Worm (Caenorhabditis elegans) whole organism, L4 larva: ENCODE data around the gene C50F4.10.

Source experiments
- D1046.2 ChIP-seq: fragments of 200-800 bp; sonication (Bioruptor generic); IDR thresholded peaks from 2 replicates; pipeline ENCODE4 v1.3.6; 2022; ENCODE audit warnings: missing genetic modification characterization, missing compliant biosample characterization
- F10B5.3 ChIP-seq: sonication (generic microtip); optimal IDR thresholded peaks from 2 replicates; lab custom pipeline; 2016; ENCODE audit warnings: mild to moderate bottlenecking, missing genetic modification characterization, missing compliant biosample characterization
- T20F7.1 ChIP-seq: fragments of 200-800 bp; sonication (Bioruptor generic); optimal IDR thresholded peaks from 2 replicates; lab custom pipeline; 2018; ENCODE audit warnings: mild to moderate bottlenecking, missing genetic modification characterization, missing compliant biosample characterization
- Y5F2A.4 ChIP-seq: fragments of 200-800 bp; sonication (Bioruptor generic); optimal IDR thresholded peaks from 2 replicates; lab custom pipeline; 2018; ENCODE audit warnings: mild to moderate bottlenecking, missing genetic modification characterization, missing compliant biosample characterization
- aly-2 ChIP-seq: sonication (generic microtip); optimal IDR thresholded peaks from 2 replicates; lab custom pipeline; 2018; ENCODE audit warnings: missing biosample characterization, missing genetic modification characterization
- ama-1 ChIP-seq: fragments of 150-350 bp; optimal IDR thresholded peaks from 2 replicates; lab custom pipeline; 2014; ENCODE audit warnings: inconsistent platforms, mixed read lengths
- ceh-28 ChIP-seq: fragments of 150-350 bp; optimal IDR thresholded peaks from 2 replicates; lab custom pipeline; 2014; ENCODE audit warnings: missing biosample characterization, missing genetic modification reagents, missing genetic modification characterization
- ceh-44 ChIP-seq: fragments of 200-800 bp; sonication (Bioruptor generic); IDR thresholded peaks from 2 replicates; pipeline ENCODE4 v1.3.6; 2022; ENCODE audit warnings: missing genetic modification reagents, missing genetic modification characterization, missing compliant biosample characterization
- ceh-62 ChIP-seq: sonication (generic microtip); optimal IDR thresholded peaks from 2 replicates; lab custom pipeline; 2017; ENCODE audit warnings: missing biosample characterization, missing genetic modification characterization
- cey-2 ChIP-seq: sonication (generic microtip); optimal IDR thresholded peaks from 3 replicates; lab custom pipeline; 2017; ENCODE audit warnings: missing genetic modification characterization, mild to moderate bottlenecking, missing compliant biosample characterization, antibody characterized with exemption, borderline replicate concordance; ENCODE audit not compliant: insufficient read depth
- daf-19 ChIP-seq: fragments of 200-800 bp; sonication (Bioruptor generic); conservative IDR thresholded peaks from 2 replicates; pipeline ENCODE4 v1.3.6; 2022; ENCODE audit warnings: missing genetic modification characterization, missing compliant biosample characterization
- daf-8 ChIP-seq: fragments of 200-800 bp; sonication (Bioruptor generic); IDR thresholded peaks from 2 replicates; pipeline ENCODE4 v1.3.6; 2022; ENCODE audit warnings: missing genetic modification characterization, missing compliant biosample characterization
- dmd-6 ChIP-seq: fragments of 200-800 bp; sonication (Bioruptor generic); IDR thresholded peaks from 2 replicates; pipeline ENCODE4 v1.3.6; 2022; ENCODE audit warnings: missing genetic modification reagents, missing genetic modification characterization, missing compliant biosample characterization
- dmd-8 ChIP-seq: fragments of 200-800 bp; sonication (Bioruptor generic); IDR thresholded peaks from 2 replicates; pipeline ENCODE4 v1.3.6; 2022; ENCODE audit warnings: missing genetic modification characterization, missing compliant biosample characterization
- egl-27 ChIP-seq: sonication (generic microtip); optimal IDR thresholded peaks from 3 replicates; lab custom pipeline; 2017; ENCODE audit warnings: missing biosample characterization, missing genetic modification reagents, missing genetic modification characterization
- gei-8 ChIP-seq: fragments of 200-800 bp; sonication (Bioruptor generic); optimal IDR thresholded peaks from 2 replicates; lab custom pipeline; 2018; ENCODE audit warnings: mild to moderate bottlenecking, missing genetic modification characterization, missing compliant biosample characterization
- jun-1 ChIP-seq: fragments of 150-350 bp; optimal IDR thresholded peaks from 2 replicates; lab custom pipeline; 2014; ENCODE audit warnings: missing biosample characterization, missing genetic modification reagents, missing genetic modification characterization
- lim-7 ChIP-seq: fragments of 200-800 bp; sonication (Bioruptor generic); IDR thresholded peaks from 2 replicates; pipeline ENCODE4 v1.3.6; 2022; ENCODE audit warnings: missing genetic modification characterization, missing compliant biosample characterization
- lin-13 ChIP-seq: fragments of 150-350 bp; optimal IDR thresholded peaks from 2 replicates; lab custom pipeline; 2014; ENCODE audit warnings: missing biosample characterization, missing genetic modification reagents, missing genetic modification characterization
- lin-38 ChIP-seq: fragments of 200-800 bp; sonication (Bioruptor generic); IDR thresholded peaks from 2 replicates; pipeline ENCODE4 v1.3.6; 2022; ENCODE audit warnings: missing genetic modification reagents, missing genetic modification characterization, missing compliant biosample characterization
- lin-39 ChIP-seq: fragments of 150-350 bp; optimal IDR thresholded peaks from 2 replicates; lab custom pipeline; 2014; ENCODE audit warnings: missing biosample characterization, missing genetic modification reagents, missing genetic modification characterization
- lir-3 ChIP-seq: sonication (generic microtip); optimal IDR thresholded peaks from 2 replicates; lab custom pipeline; 2016; ENCODE audit warnings: mild to moderate bottlenecking, missing genetic modification characterization, missing compliant biosample characterization
- lsy-2 ChIP-seq, 2 experiments: fragments of 150-350 bp in 1 of 2; sonication (generic microtip) in 1 of 2; optimal IDR thresholded peaks; 2 replicates each; lab custom pipeline; 2014 to 2017; ENCODE audit warnings: missing biosample characterization in 2 of 2, missing genetic modification characterization in 2 of 2
- mep-1 ChIP-seq: fragments of 150-350 bp; sonication (generic microtip); optimal IDR thresholded peaks from 3 replicates; lab custom pipeline; 2014; ENCODE audit warnings: missing biosample characterization, missing genetic modification characterization
- mxl-3 ChIP-seq: fragments of 200-800 bp; sonication (Bioruptor generic); optimal IDR thresholded peaks from 2 replicates; lab custom pipeline; 2018; ENCODE audit warnings: mild to moderate bottlenecking, missing genetic modification characterization, missing compliant biosample characterization
- nhr-11 ChIP-seq: fragments of 150-350 bp; optimal IDR thresholded peaks from 2 replicates; lab custom pipeline; 2014; ENCODE audit warnings: missing biosample characterization, missing genetic modification characterization
- nhr-111 ChIP-seq: fragments of 200-800 bp; sonication (Bioruptor generic); optimal IDR thresholded peaks from 2 replicates; lab custom pipeline; 2018; ENCODE audit warnings: mild to moderate bottlenecking, missing genetic modification characterization, missing compliant biosample characterization
- nhr-41 ChIP-seq: fragments of 200-800 bp; sonication (Bioruptor generic); IDR thresholded peaks from 2 replicates; pipeline ENCODE4 v1.3.6; 2022; ENCODE audit warnings: missing genetic modification reagents, missing genetic modification characterization, missing compliant biosample characterization
- nhr-42 ChIP-seq: fragments of 200-800 bp; sonication (Bioruptor generic); IDR thresholded peaks from 2 replicates; pipeline ENCODE4 v1.3.6; 2022; ENCODE audit warnings: missing genetic modification characterization, missing compliant biosample characterization
- nhr-77 ChIP-seq: fragments of 150-350 bp; optimal IDR thresholded peaks from 2 replicates; lab custom pipeline; 2014; ENCODE audit warnings: missing biosample characterization, missing genetic modification characterization
- php-3 ChIP-seq: fragments of 200-800 bp; sonication (Bioruptor generic); IDR thresholded peaks from 2 replicates; pipeline ENCODE4 v1.3.6; 2022; ENCODE audit warnings: missing genetic modification reagents, missing genetic modification characterization, missing compliant biosample characterization
- rbr-2 ChIP-seq: sonication (generic microtip); optimal IDR thresholded peaks from 2 replicates; lab custom pipeline; 2016; ENCODE audit warnings: missing genotype, missing genetic modification characterization, missing compliant biosample characterization
- snpc-1.2 ChIP-seq: fragments of 200-800 bp; sonication (Bioruptor generic); IDR thresholded peaks from 2 replicates; pipeline ENCODE4 v1.3.6; 2022; ENCODE audit warnings: missing genetic modification reagents, missing genetic modification characterization, missing compliant biosample characterization
- spr-3 ChIP-seq: fragments of 200-800 bp; sonication (Bioruptor generic); optimal IDR thresholded peaks from 2 replicates; lab custom pipeline; 2018; ENCODE audit warnings: mild to moderate bottlenecking, missing genetic modification characterization, missing compliant biosample characterization
- tag-97 ChIP-seq: fragments of 200-800 bp; sonication (Bioruptor generic); IDR thresholded peaks from 2 replicates; pipeline ENCODE4 v1.3.6; 2022; ENCODE audit warnings: missing genetic modification characterization, missing compliant biosample characterization
- unc-130 ChIP-seq: sonication (generic microtip); optimal IDR thresholded peaks from 2 replicates; lab custom pipeline; 2016; ENCODE audit warnings: missing genetic modification reagents, missing genetic modification characterization, missing compliant biosample characterization
- unc-39 ChIP-seq: sonication (generic microtip); optimal IDR thresholded peaks from 2 replicates; lab custom pipeline; 2017; ENCODE audit warnings: missing biosample characterization, missing genetic modification characterization
- zag-1 ChIP-seq: fragments of 150-350 bp; optimal IDR thresholded peaks from 2 replicates; lab custom pipeline; 2014; ENCODE audit warnings: missing biosample characterization, missing genetic modification characterization
- zfp-2 ChIP-seq: sonication (generic microtip); optimal IDR thresholded peaks from 2 replicates; lab custom pipeline; 2016; ENCODE audit warnings: mild to moderate bottlenecking, missing genetic modification characterization, missing compliant biosample characterization
- zip-11 ChIP-seq: fragments of 200-800 bp; sonication (Bioruptor generic); IDR thresholded peaks from 2 replicates; pipeline ENCODE4 v1.3.6; 2022; ENCODE audit warnings: missing genetic modification characterization, missing compliant biosample characterization
- ztf-7 ChIP-seq: fragments of 150-350 bp; optimal IDR thresholded peaks from 2 replicates; lab custom pipeline; 2014; ENCODE audit warnings: missing biosample characterization, missing genetic modification characterization

The C50F4.10 gene

DNA sequence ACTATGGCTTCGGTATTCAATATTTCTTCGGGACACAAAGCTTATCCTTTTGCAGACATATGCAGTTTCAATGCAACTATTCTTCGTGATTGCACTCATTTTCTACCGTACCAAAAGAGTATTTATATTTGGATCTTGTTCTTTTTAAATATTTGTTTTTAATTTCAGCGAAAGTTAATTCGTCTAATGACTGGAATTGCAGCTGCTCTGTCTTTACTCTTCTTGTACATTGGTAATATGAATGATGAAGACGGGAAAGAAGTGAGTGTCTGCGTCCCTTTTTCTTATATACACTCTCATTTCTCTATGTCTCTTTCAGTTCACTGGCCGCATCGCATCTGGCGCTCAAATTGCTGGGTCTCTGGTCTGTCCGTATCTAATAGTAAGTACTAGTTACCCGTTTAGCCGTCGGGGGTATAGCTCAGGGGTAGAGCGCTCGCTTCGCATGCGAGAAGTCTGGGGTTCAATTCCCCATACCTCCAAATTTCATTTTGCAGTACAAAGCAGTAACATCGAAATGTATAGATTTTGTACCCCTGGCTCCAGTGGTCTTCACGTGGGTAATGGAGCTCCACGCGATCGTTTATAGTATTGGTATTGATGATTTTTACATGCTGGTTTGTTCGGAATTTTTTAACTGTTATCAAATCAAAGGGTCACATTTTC, 28.1 kb downstream of the C50F4.10 start (continued):
- TF ChIP-seq jun-1 (tag; lab: Kevin White, UChicago) = no peak
- peak; percentile 84 for TF ChIP-seq dmd-6 (GFP tag; lab: Robert Waterston, UW)
- TF ChIP-seq lin-39 (tag; lab: Kevin White, UChicago) = no peak
- TF ChIP-seq egl-27 (tag; lab: Kevin White, UChicago) = no peak
- TF ChIP-seq unc-130 (GFP tag; lab: Kevin White, UChicago) = no peak
- peak; percentile 12 for TF ChIP-seq nhr-77 (tag; lab: Kevin White, UChicago)
- no peak for TF ChIP-seq ceh-62
- TF ChIP-seq nhr-111 (GFP tag; lab: Kevin White, UChicago) = peak; percentile 6
- TF ChIP-seq spr-3 = no peak
- TF ChIP-seq lim-7 (GFP tag; lab: Robert Waterston, UW) = peak; percentile 87
- peak; percentile 47 for TF ChIP-seq T20F7.1 (GFP tag; lab: Kevin White, UChicago)
- 0 out of 2 replicates have a peak, but pooled peaks have one; percentile 43 for TF ChIP-seq ceh-44 (GFP tag; lab: Robert Waterston, UW)
- TF ChIP-seq nhr-41 = peak; percentile 62; the same call in 1 of the 2 replicates
- TF ChIP-seq daf-19 = peak; percentile 89
- TF ChIP-seq zip-11 (GFP tag; lab: Robert Waterston, UW) = 0 out of 2 replicates have a peak, but pooled peaks have one; percentile 49
- no peak for TF ChIP-seq nhr-11
- TF ChIP-seq snpc-1.2 (GFP tag; lab: Robert Waterston, UW) = peak; percentile 85; the same call in 1 of the 2 replicates
- no peak for TF ChIP-seq ceh-28 (tag; lab: Kevin White, UChicago)
- peak; percentile 75 for TF ChIP-seq rbr-2 (tag; lab: Kevin White, UChicago)
- no peak for TF ChIP-seq cey-2 (tag; lab: Kevin White, UChicago)
- no peak; the same call in 1 of the 2 replicates for TF ChIP-seq lin-38 (GFP tag; lab: Robert Waterston, UW)
- no peak for TF ChIP-seq ama-1 (lab: Kevin White, UChicago)
- TF ChIP-seq unc-39 (tag; lab: Kevin White, UChicago) = no peak
- no peak for TF ChIP-seq tag-97 (GFP tag; lab: Robert Waterston, UW)
- no peak for TF ChIP-seq zag-1 (tag; lab: Kevin White, UChicago)
- TF ChIP-seq dmd-8 (GFP tag; lab: Robert Waterston, UW) = peak; percentile 97
- no peak for TF ChIP-seq F10B5.3 (tag; lab: Kevin White, UChicago)
- TF ChIP-seq daf-8 (GFP tag; lab: Robert Waterston, UW) = 0 out of 2 replicates have a peak, but pooled peaks have one; percentile 45
- TF ChIP-seq D1046.2 = peak; percentile 86
- no peak for TF ChIP-seq ztf-7 (tag; lab: Kevin White, UChicago)
- no peak for TF ChIP-seq aly-2 (tag; lab: Kevin White, UChicago)
- peak; percentile 61; the same call in 1 of the 2 replicates for TF ChIP-seq php-3 (GFP tag; lab: Robert Waterston, UW)
- peak; percentile 54 for TF ChIP-seq mxl-3 (GFP tag; lab: Kevin White, UChicago)
- peak; percentile 81 for TF ChIP-seq nhr-42 (GFP tag; lab: Robert Waterston, UW)
- TF ChIP-seq mep-1 (tag; lab: Kevin White, UChicago) = peak; percentile 56
- peak in 1 of 2 experiments; percentile 65 for TF ChIP-seq lsy-2 (tag; optimal IDR thresholded peaks at IDR 0.05; lab: Kevin White, UChicago)
- peak; percentile 85 for TF ChIP-seq gei-8
- TF ChIP-seq zfp-2 (tag; lab: Kevin White, UChicago) = no peak
- no peak for TF ChIP-seq lin-13
- TF ChIP-seq lir-3 (tag; lab: Kevin White, UChicago) = peak; percentile 60
- peak; percentile 35 for TF ChIP-seq Y5F2A.4 (GFP tag; lab: Kevin White, UChicago)
